Fruit fly (Drosophila melanogaster) whole organism, embryonic: ENCODE measurements around the gene Paf-AHalpha.
A peak's percentile ranks its signal among the peaks of the same experiment; 100 is the strongest.

Experiments
- Ada2b ChIP-seq: fragments of 200-800 bp; sonication (Bioruptor generic); IDR thresholded peaks from 2 replicates; pipeline ENCODE4 v1.3.6; 2022; ENCODE audit warnings: missing biosample characterization, missing genetic modification characterization
- Bgb ChIP-seq: fragments of 200-800 bp; sonication (Bioruptor generic); IDR thresholded peaks from 2 replicates; pipeline ENCODE4 v1.3.6; 2022; ENCODE audit warnings: missing biosample characterization, missing genetic modification characterization; ENCODE audit not compliant: partially characterized antibody
- CG11247 ChIP-seq: fragments of 200-800 bp; sonication (Bioruptor generic); IDR thresholded peaks from 2 replicates; pipeline ENCODE4 v1.3.6; 2022; ENCODE audit warnings: missing biosample characterization, missing genetic modification characterization
- CG13296 ChIP-seq: fragments of 200-800 bp; sonication (Bioruptor generic); optimal IDR thresholded peaks from 3 replicates; lab custom pipeline; 2018; ENCODE audit warnings: missing biosample characterization, mild to moderate bottlenecking, missing genetic modification characterization
- CG13424 ChIP-seq: fragments of 200-800 bp; sonication (Bioruptor generic); optimal IDR thresholded peaks from 2 replicates; lab custom pipeline; 2019; ENCODE audit warnings: missing biosample characterization, mild to moderate bottlenecking, missing genetic modification characterization, moderate library complexity
- CG14050 ChIP-seq: fragments of 200-800 bp; sonication (Bioruptor generic); IDR thresholded peaks from 3 replicates; pipeline ENCODE4 v1.3.6; 2022; ENCODE audit warnings: missing biosample characterization, missing genetic modification characterization
- CG14860 ChIP-seq: fragments of 200-800 bp; sonication (Bioruptor generic); IDR thresholded peaks from 3 replicates; pipeline ENCODE4 v1.3.6; 2022; ENCODE audit warnings: missing biosample characterization, missing genetic modification characterization; ENCODE audit not compliant: partially characterized antibody
- CG1529 ChIP-seq: fragments of 200-800 bp; sonication (Bioruptor generic); optimal IDR thresholded peaks from 3 replicates; lab custom pipeline; 2018; ENCODE audit warnings: missing biosample characterization, missing genetic modification characterization
- CG15601 ChIP-seq: fragments of 200-800 bp; sonication (Bioruptor generic); optimal IDR thresholded peaks from 3 replicates; lab custom pipeline; 2019; ENCODE audit warnings: missing biosample characterization, mild to moderate bottlenecking, missing genetic modification characterization, moderate library complexity
- CG17359 ChIP-seq: fragments of 200-800 bp; sonication (Bioruptor generic); optimal IDR thresholded peaks from 3 replicates; lab custom pipeline; 2018; ENCODE audit warnings: missing biosample characterization, mild to moderate bottlenecking, missing genetic modification characterization, moderate library complexity
- CG18476 ChIP-seq: fragments of 200-800 bp; sonication (Bioruptor generic); optimal IDR thresholded peaks from 2 replicates; lab custom pipeline; 2016; ENCODE audit warnings: missing biosample characterization, mild to moderate bottlenecking, missing genetic modification characterization
- CG2116 ChIP-seq: fragments of 200-800 bp; sonication (Bioruptor generic); optimal IDR thresholded peaks from 3 replicates; lab custom pipeline; 2018; ENCODE audit warnings: missing biosample characterization, mild to moderate bottlenecking, missing genetic modification characterization
- CG34224 ChIP-seq: fragments of 200-800 bp; sonication (Bioruptor generic); IDR thresholded peaks from 3 replicates; pipeline ENCODE4 v1.3.6; 2022; ENCODE audit warnings: missing biosample characterization, missing genetic modification characterization; ENCODE audit not compliant: partially characterized antibody
- CG34422 ChIP-seq: fragments of 200-800 bp; sonication (Bioruptor generic); IDR thresholded peaks from 3 replicates; pipeline ENCODE4 v1.3.6; 2022; ENCODE audit warnings: missing biosample characterization, missing genetic modification characterization
- CG4617 ChIP-seq: fragments of 200-800 bp; sonication (Bioruptor generic); optimal IDR thresholded peaks from 3 replicates; lab custom pipeline; 2016; ENCODE audit warnings: missing biosample characterization, missing genetic modification characterization, borderline replicate concordance
- CG7839 ChIP-seq: fragments of 200-800 bp; sonication (Bioruptor generic); optimal IDR thresholded peaks from 3 replicates; lab custom pipeline; 2018; ENCODE audit warnings: missing biosample characterization, mild to moderate bottlenecking, missing genetic modification characterization, moderate library complexity
- CG9876 ChIP-seq: fragments of 200-800 bp; sonication (Bioruptor generic); optimal IDR thresholded peaks from 2 replicates; lab custom pipeline; 2016; ENCODE audit warnings: missing biosample characterization, missing genetic modification characterization
- Dll ChIP-seq: fragments of 200-800 bp; sonication (Bioruptor generic); IDR thresholded peaks from 4 replicates; pipeline ENCODE4 v1.3.6; 2022; ENCODE audit warnings: missing biosample characterization, missing genetic modification characterization; ENCODE audit not compliant: partially characterized antibody
- Drgx ChIP-seq: fragments of 200-800 bp; sonication (Bioruptor generic); IDR thresholded peaks from 2 replicates; pipeline ENCODE4 v1.3.6; 2022; ENCODE audit warnings: missing biosample characterization, missing genetic modification characterization
- H15 ChIP-seq: fragments of 200-800 bp; sonication (Bioruptor generic); IDR thresholded peaks from 3 replicates; pipeline ENCODE4 v1.3.6; 2022; ENCODE audit warnings: missing biosample characterization, missing genetic modification characterization
- H2.0 ChIP-seq: fragments of 200-800 bp; sonication (Bioruptor generic); IDR thresholded peaks from 2 replicates; pipeline ENCODE4 v1.3.6; 2022; ENCODE audit warnings: missing biosample characterization, missing genetic modification characterization
- Hr78 ChIP-seq, 2 experiments: fragments of 200-800 bp in 1 of 2; fragments of >200 bp in 1 of 2; sonication (Bioruptor generic) in 1 of 2; optimal IDR thresholded peaks; 2 replicates each; lab custom pipeline; 2017 to 2019; ENCODE audit warnings: missing biosample characterization in 2 of 2, missing genetic modification characterization in 2 of 2, mild to moderate bottlenecking in 1 of 2, moderate library complexity in 1 of 2
- Jarid2 ChIP-seq: fragments of 200-800 bp; sonication (Bioruptor generic); optimal IDR thresholded peaks from 3 replicates; lab custom pipeline; 2017; ENCODE audit warnings: mild to moderate bottlenecking, missing biosample characterization, missing genetic modification reagents, missing genetic modification characterization
- MESR4 ChIP-seq: fragments of 200-800 bp; sonication (Bioruptor generic); optimal IDR thresholded peaks from 2 replicates; lab custom pipeline; 2018; ENCODE audit warnings: missing biosample characterization, mild to moderate bottlenecking, missing genetic modification characterization, moderate library complexity
- PHDP ChIP-seq: fragments of 200-800 bp; sonication (Bioruptor generic); optimal IDR thresholded peaks from 3 replicates; lab custom pipeline; 2018; ENCODE audit warnings: missing biosample characterization, mild to moderate bottlenecking, missing genetic modification characterization, moderate library complexity
- Scr ChIP-seq: fragments of 200-800 bp; sonication (Bioruptor generic); IDR thresholded peaks from 2 replicates; pipeline ENCODE4 v1.3.6; 2022; ENCODE audit warnings: missing biosample characterization, missing genetic modification characterization; ENCODE audit not compliant: partially characterized antibody
- Sry-δ ChIP-seq: fragments of 200-800 bp; sonication (Bioruptor generic); optimal IDR thresholded peaks from 2 replicates; lab custom pipeline; 2016; ENCODE audit warnings: missing biosample characterization, missing genetic modification characterization
- YL-1 ChIP-seq: fragments of 200-800 bp; sonication (Bioruptor generic); optimal IDR thresholded peaks from 3 replicates; lab custom pipeline; 2017; ENCODE audit warnings: missing biosample characterization, mild to moderate bottlenecking, missing genetic modification characterization
- ato ChIP-seq: fragments of 200-800 bp; sonication (Bioruptor generic); IDR thresholded peaks from 2 replicates; pipeline ENCODE4 v1.3.6; 2022; ENCODE audit warnings: missing biosample characterization, missing genetic modification characterization; ENCODE audit not compliant: partially characterized antibody
- cad ChIP-seq: fragments of >200 bp; optimal IDR thresholded peaks from 2 replicates; lab custom pipeline; 2017; ENCODE audit warnings: missing biosample characterization, missing genetic modification characterization
- chinmo ChIP-seq: fragments of 200-800 bp; sonication (Bioruptor generic); IDR thresholded peaks from 4 replicates; pipeline ENCODE4 v1.3.6; 2022; ENCODE audit warnings: missing biosample characterization, missing genetic modification characterization; ENCODE audit not compliant: partially characterized antibody
- dimm ChIP-seq: fragments of 200-800 bp; sonication (Bioruptor generic); IDR thresholded peaks from 2 replicates; pipeline ENCODE4 v1.3.6; 2022; ENCODE audit warnings: missing biosample characterization, missing genetic modification characterization
- dm ChIP-seq: fragments of 200-800 bp; sonication (Bioruptor generic); optimal IDR thresholded peaks from 3 replicates; lab custom pipeline; 2016; ENCODE audit warnings: missing biosample characterization, missing genetic modification characterization
- dmrt99B ChIP-seq: fragments of 200-800 bp; sonication (Bioruptor generic); optimal IDR thresholded peaks from 2 replicates; lab custom pipeline; 2018; ENCODE audit warnings: missing biosample characterization, mild to moderate bottlenecking, missing genetic modification characterization, moderate library complexity
- dysf ChIP-seq: fragments of 200-800 bp; sonication (Bioruptor generic); IDR thresholded peaks from 3 replicates; pipeline ENCODE4 v1.3.6; 2022; ENCODE audit warnings: missing biosample characterization, missing genetic modification characterization
- gfzf ChIP-seq: fragments of 200-800 bp; sonication (Bioruptor generic); optimal IDR thresholded peaks from 2 replicates; lab custom pipeline; 2016; ENCODE audit warnings: missing biosample characterization, mild to moderate bottlenecking, missing genetic modification characterization, moderate library complexity
- gro ChIP-seq: fragments of 200-800 bp; sonication (Bioruptor generic); optimal IDR thresholded peaks from 2 replicates; lab custom pipeline; 2016; ENCODE audit warnings: missing biosample characterization, missing genetic modification characterization
- hkb ChIP-seq, 2 experiments: fragments of 200-800 bp in 1 of 2; fragments of >200 bp in 1 of 2; sonication (Bioruptor generic) in 1 of 2; IDR thresholded peaks in 1 of 2; optimal IDR thresholded peaks in 1 of 2; 2 replicates each; pipeline versions ENCODE4 v1.3.6 to Lab custom; 2017 to 2022; ENCODE audit warnings: missing biosample characterization in 1 of 2, missing genetic modification characterization in 1 of 2
- inv ChIP-seq: fragments of 200-800 bp; sonication (Bioruptor generic); IDR thresholded peaks from 2 replicates; pipeline ENCODE4 v1.3.6; 2022; ENCODE audit warnings: missing biosample characterization, missing genetic modification characterization; ENCODE audit not compliant: partially characterized antibody
- jigr1 ChIP-seq: fragments of 200-800 bp; sonication (Bioruptor generic); IDR thresholded peaks from 3 replicates; pipeline ENCODE4 v1.3.6; 2022; ENCODE audit warnings: missing biosample characterization, missing genetic modification characterization
- klu ChIP-seq: fragments of 200-800 bp; sonication (Bioruptor generic); IDR thresholded peaks from 2 replicates; pipeline ENCODE4 v1.3.6; 2022; ENCODE audit warnings: missing biosample characterization, missing genetic modification characterization
- pfk ChIP-seq: fragments of 200-800 bp; sonication (Bioruptor generic); optimal IDR thresholded peaks from 2 replicates; lab custom pipeline; 2018; ENCODE audit warnings: missing biosample characterization, mild to moderate bottlenecking, missing genetic modification characterization, moderate library complexity
- repo ChIP-seq: fragments of 200-800 bp; sonication (Bioruptor generic); optimal IDR thresholded peaks from 2 replicates; lab custom pipeline; 2016; ENCODE audit warnings: missing biosample characterization, missing genetic modification characterization
- schlank ChIP-seq: fragments of 200-800 bp; sonication (Bioruptor generic); optimal IDR thresholded peaks from 2 replicates; lab custom pipeline; 2018; ENCODE audit warnings: missing biosample characterization, mild to moderate bottlenecking, missing genetic modification characterization
- seq ChIP-seq: fragments of 200-800 bp; sonication (Bioruptor generic); IDR thresholded peaks from 2 replicates; pipeline ENCODE4 v1.3.6; 2022; ENCODE audit warnings: missing biosample characterization, missing genetic modification characterization
- so ChIP-seq: fragments of 200-800 bp; sonication (Bioruptor generic); IDR thresholded peaks from 3 replicates; pipeline ENCODE4 v1.3.6; 2022; ENCODE audit warnings: missing biosample characterization, missing genetic modification characterization
- sug ChIP-seq: fragments of 200-800 bp; optimal IDR thresholded peaks from 2 replicates; lab custom pipeline; 2019; ENCODE audit warnings: missing biosample characterization, mild to moderate bottlenecking, missing genetic modification characterization, moderate library complexity
- vnd ChIP-seq: fragments of 200-800 bp; sonication (Bioruptor generic); IDR thresholded peaks from 3 replicates; pipeline ENCODE4 v1.3.6; 2022; ENCODE audit warnings: missing biosample characterization, missing genetic modification characterization; ENCODE audit not compliant: partially characterized antibody
- zfh2 ChIP-seq: fragments of 200-800 bp; sonication (Bioruptor generic); optimal IDR thresholded peaks from 2 replicates; lab custom pipeline; 2016; ENCODE audit warnings: missing biosample characterization, missing genetic modification characterization

The Paf-AHalpha gene

dm6 chrX:15762723-15763122, 22.7 kb downstream of the Paf-AHalpha start, which contains the start of gene Polr3A (continued):
- no peak for TF ChIP-seq dimm (GFP tag; lab: Robert Waterston, UW)
- TF ChIP-seq dmrt99B (tag; lab: Kevin White, UChicago): no peak
- no peak for TF ChIP-seq H2.0
- peak; percentile 62 for TF ChIP-seq Scr (GFP tag; lab: Robert Waterston, UW)
- TF ChIP-seq CG15601 (tag; lab: Kevin White, UChicago): no peak
- TF ChIP-seq cad (GFP tag; lab: Kevin White, UChicago): no peak
- no peak for TF ChIP-seq seq (GFP tag; lab: Robert Waterston, UW)
- TF ChIP-seq CG13296 (GFP tag; lab: Kevin White, UChicago): no peak
- peak; percentile 49 for TF ChIP-seq CG2116 (GFP tag; lab: Kevin White, UChicago)
- TF ChIP-seq CG14050 (GFP tag; lab: Robert Waterston, UW): no peak
- no peak for TF ChIP-seq chinmo (GFP tag; lab: Robert Waterston, UW)
- no peak for TF ChIP-seq Hr78 (GFP tag; optimal IDR thresholded peaks at IDR 0.05; lab: Kevin White, UChicago)
- TF ChIP-seq CG34224: no peak; the same call in 2 of the 3 replicates
- TF ChIP-seq H15: no peak
- no peak for TF ChIP-seq CG13424 (tag; lab: Kevin White, UChicago)
- peak; percentile 67 for TF ChIP-seq gfzf (GFP tag; lab: Kevin White, UChicago)
- no peak for TF ChIP-seq CG7839 (tag; lab: Kevin White, UChicago)
- TF ChIP-seq dm (GFP tag; lab: Kevin White, UChicago): peak; percentile 27
- TF ChIP-seq Drgx: no peak
- 0 out of 3 replicates have a peak, but pooled peaks have one; percentile 25 for TF ChIP-seq vnd
- TF ChIP-seq Ada2b: no peak
- TF ChIP-seq hkb (optimal IDR thresholded peaks at IDR 0.05; lab: Kevin White, UChicago): no peak
- no peak for TF ChIP-seq hkb (GFP tag; IDR thresholded peaks at IDR 0.05; lab: Robert Waterston, UW)
- TF ChIP-seq dysf (GFP tag; lab: Robert Waterston, UW): no peak
- TF ChIP-seq PHDP (tag; lab: Kevin White, UChicago): no peak
- TF ChIP-seq pfk (GFP tag; lab: Kevin White, UChicago): peak; percentile 82
- TF ChIP-seq CG17359 (tag; lab: Kevin White, UChicago): no peak
- no peak for TF ChIP-seq zfh2 (GFP tag; lab: Kevin White, UChicago)
- peak; percentile 70 for TF ChIP-seq Bgb (GFP tag; lab: Robert Waterston, UW)
- peak; percentile 31; the same call in 1 of the 2 replicates for TF ChIP-seq inv
- TF ChIP-seq schlank (tag; lab: Kevin White, UChicago): no peak
- no peak for TF ChIP-seq sug
- no peak for TF ChIP-seq CG1529
- TF ChIP-seq jigr1 (GFP tag; lab: Robert Waterston, UW): no peak
- peak; percentile 24 for TF ChIP-seq Sry-δ (GFP tag; lab: Kevin White, UChicago)
- peak; percentile 65; the same call in 3 of the 4 replicates for TF ChIP-seq Dll (GFP tag; lab: Robert Waterston, UW)
- no peak for TF ChIP-seq repo (GFP tag; lab: Kevin White, UChicago)
- no peak for TF ChIP-seq gro (GFP tag; lab: Kevin White, UChicago)
- no peak for TF ChIP-seq CG11247 (GFP tag; lab: Robert Waterston, UW)
- TF ChIP-seq YL-1 (GFP tag; lab: Kevin White, UChicago): peak; percentile 5
- peak; percentile 39 for TF ChIP-seq MESR4 (GFP tag; lab: Kevin White, UChicago)
- TF ChIP-seq klu: no peak
- TF ChIP-seq so (GFP tag; lab: Robert Waterston, UW): no peak
- TF ChIP-seq Jarid2 (GFP tag; lab: Kevin White, UChicago): no peak
- peak; percentile 36; the same call in 1 of the 3 replicates for TF ChIP-seq CG34422 (GFP tag; lab: Robert Waterston, UW)
- peak; percentile 42; the same call in 1 of the 3 replicates for TF ChIP-seq CG14860
- TF ChIP-seq CG18476 (GFP tag; lab: Kevin White, UChicago): no peak
- TF ChIP-seq CG4617: peak; percentile 29
- no peak for TF ChIP-seq CG9876 (GFP tag; lab: Kevin White, UChicago)
- TF ChIP-seq ato (GFP tag; lab: Robert Waterston, UW): peak; percentile 49
